Fruit fly (Drosophila melanogaster): ENCODE results near the gene CG7203.

- TF ChIP-seq Ets98B (GFP tag; IDR thresholded peaks at IDR 0.05) (no peak), CG4496 (GFP tag; IDR thresholded peaks at IDR 0.05) (0 out of 3 replicates have a peak, but pooled peaks have one; percentile 18), CG13204 (GFP tag; optimal IDR thresholded peaks at IDR 0.05) (no peak), CG8301 (tag; optimal IDR thresholded peaks at IDR 0.05) (no peak), CG9948 (tag; optimal IDR thresholded peaks at IDR 0.05) (no peak), CG10348 (GFP tag; IDR thresholded peaks at IDR 0.05) (no peak), Pif1B (GFP tag; optimal IDR thresholded peaks at IDR 0.05) (no peak), CG14655 (GFP tag; optimal IDR thresholded peaks at IDR 0.05) (no peak), gl (tag; optimal IDR thresholded peaks at IDR 0.05) (no peak)
These were observed 41.8 kb downstream of the CG7203 start for dm6 chr2L:7711034-7711685.

Measured in whole organism, pupa.